Worm (Caenorhabditis elegans): ENCODE measurements around the gene Y47D3B.12.

The Y47D3B.12 gene

DNA sequence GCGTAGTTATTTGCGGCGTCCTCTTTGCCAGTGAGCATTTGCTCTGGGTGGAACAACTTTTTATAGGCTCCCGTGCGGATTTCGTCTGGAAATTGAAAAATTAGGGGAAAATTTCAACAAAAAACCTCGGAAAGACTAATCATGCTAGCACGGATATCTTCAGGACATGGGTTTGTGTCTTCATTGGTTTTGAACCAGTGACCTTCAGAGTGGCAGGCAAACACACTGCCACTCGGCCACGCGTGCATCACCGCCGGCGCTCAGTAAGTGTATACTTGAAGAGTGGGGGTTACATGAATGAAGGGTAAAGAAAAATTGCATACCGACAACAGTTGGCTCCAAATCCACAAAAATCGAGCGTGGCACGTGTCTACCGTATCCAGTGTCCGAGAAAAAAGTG is 31.6 kb upstream of the Y47D3B.12 start:
- TF ChIP-seq ces-1 (GFP tag; optimal IDR thresholded peaks at IDR 0.05): no peak
- peak; percentile 83 for TF ChIP-seq F26F4.8 (GFP tag; conservative IDR thresholded peaks at IDR 0.05)
- TF ChIP-seq ceh-20 (GFP tag; IDR thresholded peaks at IDR 0.05): peak; percentile 67; the same call in 1 of the 2 replicates
- TF ChIP-seq rbr-2 (tag; optimal IDR thresholded peaks at IDR 0.05): peak; percentile 70
- TF ChIP-seq dpl-1 (GFP tag; optimal IDR thresholded peaks at IDR 0.05): peak; percentile 41
- no peak for TF ChIP-seq nhr-10 (tag; optimal IDR thresholded peaks at IDR 0.05)
- peak; percentile 49 for TF ChIP-seq mep-1 (tag; optimal IDR thresholded peaks at IDR 0.05)
- peak; percentile 79; the same call in 1 of the 2 replicates for TF ChIP-seq lin-1 (GFP tag; IDR thresholded peaks at IDR 0.05)
- no peak for TF ChIP-seq skn-1 (tag; optimal IDR thresholded peaks at IDR 0.05)
- TF ChIP-seq T26A8.4 (GFP tag; IDR thresholded peaks at IDR 0.05): peak; percentile 83
- peak; percentile 52 for TF ChIP-seq nhr-102 (tag; optimal IDR thresholded peaks at IDR 0.05)
- peak; percentile 79 for TF ChIP-seq lin-38 (GFP tag; IDR thresholded peaks at IDR 0.05)
- peak; percentile 90 for TF ChIP-seq egl-43 (GFP tag; IDR thresholded peaks at IDR 0.05)
- TF ChIP-seq nhr-42 (GFP tag; IDR thresholded peaks at IDR 0.05): no peak; the same call in 1 of the 2 replicates
- TF ChIP-seq lim-7 (GFP tag; IDR thresholded peaks at IDR 0.05): peak; percentile 94
- TF ChIP-seq Y48G9A.11 (GFP tag; IDR thresholded peaks at IDR 0.05): 0 out of 2 replicates have a peak, but pooled peaks have one; percentile 52
- TF ChIP-seq daf-16 (GFP tag; optimal IDR thresholded peaks at IDR 0.05): peak; percentile 26 to 30
- peak; percentile 28 for TF ChIP-seq daf-16 (tag; optimal IDR thresholded peaks at IDR 0.05)
- no peak for TF ChIP-seq nhr-237 (tag; optimal IDR thresholded peaks at IDR 0.05)
- TF ChIP-seq pha-4 (GFP tag; IDR thresholded peaks at IDR 0.05): peak; percentile 75; the same call in 1 of the 2 replicates
- no peak for TF ChIP-seq pha-4 (tag; optimal IDR thresholded peaks at IDR 0.05)
- peak; percentile 69 for TF ChIP-seq Y5F2A.4 (GFP tag; optimal IDR thresholded peaks at IDR 0.05)
- TF ChIP-seq unc-62 (GFP tag; optimal IDR thresholded peaks at IDR 0.05 in 1 of 2): peak in 1 of 2 experiments; percentile 83
- no peak for TF ChIP-seq unc-62 (tag; optimal IDR thresholded peaks at IDR 0.05)
- peak; percentile 43 for TF ChIP-seq sdz-12 (GFP tag; optimal IDR thresholded peaks at IDR 0.05)
- TF ChIP-seq mxl-3 (GFP tag; optimal IDR thresholded peaks at IDR 0.05): peak; percentile 79
- TF ChIP-seq unc-39 (tag; optimal IDR thresholded peaks at IDR 0.05): no peak
- peak; percentile 69; the same call in 1 of the 2 replicates for TF ChIP-seq daf-8 (GFP tag; IDR thresholded peaks at IDR 0.05)
- peak; percentile 64; the same call in 1 of the 2 replicates for TF ChIP-seq snpc-1.2 (GFP tag; IDR thresholded peaks at IDR 0.05)
- peak; percentile 64; the same call in 1 of the 2 replicates for TF ChIP-seq zfp-3 (GFP tag; conservative IDR thresholded peaks at IDR 0.05)
- TF ChIP-seq nhr-48 (tag; optimal IDR thresholded peaks at IDR 0.05): peak; percentile 26
- TF ChIP-seq lir-3 (tag; optimal IDR thresholded peaks at IDR 0.05): peak; percentile 59
- 0 out of 2 replicates have a peak, but pooled peaks have one; percentile 31 for TF ChIP-seq lin-29 (GFP tag; IDR thresholded peaks at IDR 0.05)
- TF ChIP-seq ZK546.5 (tag; optimal IDR thresholded peaks at IDR 0.05): no peak
- peak; percentile 79 for TF ChIP-seq nhr-111 (GFP tag; optimal IDR thresholded peaks at IDR 0.05)
- TF ChIP-seq vab-7 (GFP tag; IDR thresholded peaks at IDR 0.05): peak; percentile 74
- peak; percentile 45 for TF ChIP-seq spr-3 (GFP tag; optimal IDR thresholded peaks at IDR 0.05)
- 0 out of 2 replicates have a peak, but pooled peaks have one; percentile 52 for TF ChIP-seq arid-1 (GFP tag; conservative IDR thresholded peaks at IDR 0.05)
- TF ChIP-seq php-3 (GFP tag; IDR thresholded peaks at IDR 0.05): no peak
- TF ChIP-seq fos-1 (tag; optimal IDR thresholded peaks at IDR 0.05): no peak
- peak; percentile 88 for TF ChIP-seq dmd-8 (GFP tag; IDR thresholded peaks at IDR 0.05)
- TF ChIP-seq F49E8.2 (tag; optimal IDR thresholded peaks at IDR 0.05; ENCODE audit: borderline replicate concordance): peak; percentile 43
- no peak for TF ChIP-seq ceh-82 (tag; optimal IDR thresholded peaks at IDR 0.05)
- TF ChIP-seq nhr-41 (GFP tag; IDR thresholded peaks at IDR 0.05): 0 out of 2 replicates have a peak, but pooled peaks have one; percentile 18
- TF ChIP-seq ctbp-1 (GFP tag; IDR thresholded peaks at IDR 0.05): 0 out of 2 replicates have a peak, but pooled peaks have one; percentile 54
- peak; percentile 39 for TF ChIP-seq set-16 (GFP tag; IDR thresholded peaks at IDR 0.05)
- TF ChIP-seq nhr-11 (tag; optimal IDR thresholded peaks at IDR 0.05): peak; percentile 18
- TF ChIP-seq hif-1 (tag; optimal IDR thresholded peaks at IDR 0.05): peak in 1 of 2 experiments; percentile 39
- TF ChIP-seq spr-1 (tag; optimal IDR thresholded peaks at IDR 0.05): peak; percentile 19
- TF ChIP-seq unc-130 (GFP tag; optimal IDR thresholded peaks at IDR 0.05): peak; percentile 54
- peak; percentile 81; the same call in 1 of the 2 replicates for TF ChIP-seq mxl-2 (GFP tag; conservative IDR thresholded peaks at IDR 0.05)

Measured in whole organism, L4 larva.